Worm (Caenorhabditis elegans): Measurements from ENCODE around the gene C42D4.18.

- TF ChIP-seq sdz-12 (GFP tag; optimal IDR thresholded peaks at IDR 0.05) (no peak), spr-3 (GFP tag; optimal IDR thresholded peaks at IDR 0.05) (no peak), duxl-1 (tag; optimal IDR thresholded peaks at IDR 0.05; ENCODE audit: poor library complexity) (no peak), madf-5 (GFP tag; IDR thresholded peaks at IDR 0.05) (no peak), ama-1 (optimal IDR thresholded peaks at IDR 0.05) (no peak)
Measured at ce11 chrIV:7167983-7168760, 1.6 kb downstream of the C42D4.18 start, which contains the start of gene skr-16.

Measured in whole organism, L4 larva.